Worm (Caenorhabditis elegans) whole organism, early embryonic: Measurements from ENCODE around the gene T07F8.1.

Source experiments
- B0310.2 ChIP-seq: sonication (generic microtip); optimal IDR thresholded peaks from 2 replicates; lab custom pipeline; 2016; ENCODE audit warnings: mild to moderate bottlenecking, missing genetic modification characterization, missing compliant biosample characterization
- F13C5.2 ChIP-seq: sonication (generic microtip); optimal IDR thresholded peaks from 2 replicates; lab custom pipeline; 2017; ENCODE audit warnings: mild to moderate bottlenecking, missing genetic modification characterization, inconsistent platforms, missing compliant biosample characterization
- aly-1 ChIP-seq: sonication (generic microtip); optimal IDR thresholded peaks from 2 replicates; lab custom pipeline; 2016; ENCODE audit warnings: missing genetic modification characterization, missing compliant biosample characterization
- ama-1 ChIP-seq: fragments of 150-350 bp; optimal IDR thresholded peaks from 2 replicates; lab custom pipeline; 2014
- ceh-13 ChIP-seq: fragments of 200-800 bp; sonication (Bioruptor generic); optimal IDR thresholded peaks from 2 replicates; lab custom pipeline; 2018; ENCODE audit warnings: mild to moderate bottlenecking, missing genetic modification characterization, missing compliant biosample characterization
- ceh-36 ChIP-seq: sonication (generic microtip); optimal IDR thresholded peaks from 2 replicates; lab custom pipeline; 2016; ENCODE audit warnings: missing genetic modification characterization, inconsistent platforms, missing compliant biosample characterization
- ets-7 ChIP-seq: sonication (generic microtip); optimal IDR thresholded peaks from 2 replicates; lab custom pipeline; 2016; ENCODE audit warnings: missing genotype, missing genetic modification characterization, missing compliant biosample characterization
- flt-1 ChIP-seq: fragments of 200-800 bp; sonication (Bioruptor generic); IDR thresholded peaks from 2 replicates; pipeline ENCODE4 v1.3.6; 2022; ENCODE audit warnings: missing genetic modification characterization, missing compliant biosample characterization
- hmbx-1 ChIP-seq: sonication (generic microtip); optimal IDR thresholded peaks from 2 replicates; lab custom pipeline; 2016; ENCODE audit warnings: mild to moderate bottlenecking, missing genetic modification characterization, missing compliant biosample characterization
- hmg-4 ChIP-seq: fragments of 200-800 bp; sonication (Bioruptor generic); optimal IDR thresholded peaks from 2 replicates; lab custom pipeline; 2018; ENCODE audit warnings: mild to moderate bottlenecking, missing genetic modification characterization, missing compliant biosample characterization
- hnd-1 ChIP-seq: sonication (generic microtip); optimal IDR thresholded peaks from 2 replicates; lab custom pipeline; 2016; ENCODE audit warnings: missing genetic modification characterization, missing compliant biosample characterization
- pes-1 ChIP-seq: fragments of 200-800 bp; sonication (Bioruptor generic); IDR thresholded peaks from 2 replicates; pipeline ENCODE4 v1.3.6; 2022; ENCODE audit warnings: missing genetic modification reagents, missing genetic modification characterization, missing compliant biosample characterization
- scrt-1 ChIP-seq: fragments of 200-800 bp; sonication (Bioruptor generic); IDR thresholded peaks from 2 replicates; pipeline ENCODE4 v1.3.6; 2022; ENCODE audit warnings: missing genetic modification characterization, missing compliant biosample characterization
- sea-1 ChIP-seq: fragments of 200-800 bp; sonication (Bioruptor generic); conservative IDR thresholded peaks from 2 replicates; pipeline ENCODE4 v1.3.6; 2022; ENCODE audit warnings: missing genetic modification characterization, missing compliant biosample characterization
- tbx-11 ChIP-seq: fragments of 200-800 bp; sonication (Bioruptor generic); IDR thresholded peaks from 2 replicates; pipeline ENCODE4 v1.3.6; 2022; ENCODE audit warnings: missing genetic modification characterization, missing compliant biosample characterization
- tbx-37 ChIP-seq: fragments of 200-800 bp; sonication (Bioruptor generic); conservative IDR thresholded peaks from 2 replicates; pipeline ENCODE4 v1.3.6; 2022; ENCODE audit warnings: missing genetic modification reagents, missing genetic modification characterization, missing compliant biosample characterization
- tra-4 ChIP-seq: sonication (generic microtip); optimal IDR thresholded peaks from 2 replicates; lab custom pipeline; 2017; ENCODE audit warnings: missing genetic modification characterization, missing compliant biosample characterization

Gene T07F8.1

ce11 chrII:7183493-7184272 is 35.5 kb downstream of the T07F8.1 start, which contains the start of gene pdl-1:
pdl-1 (plus strand) TSS chrII:7183801.
- peak; percentile 96 for TF ChIP-seq F13C5.2 (tag; lab: Kevin White, UChicago)
- TF ChIP-seq tbx-11 (GFP tag; lab: Robert Waterston, UW): peak; percentile 94
- peak; percentile 97 for TF ChIP-seq flt-1 (GFP tag; lab: Robert Waterston, UW)
- TF ChIP-seq pes-1 (GFP tag; lab: Robert Waterston, UW): peak; percentile 97
- TF ChIP-seq tbx-37 (GFP tag; lab: Robert Waterston, UW): peak; percentile 92
- TF ChIP-seq ama-1: no peak
- TF ChIP-seq hmbx-1 (tag; lab: Kevin White, UChicago): peak; percentile 76
- peak; percentile 96 for TF ChIP-seq aly-1 (tag; lab: Kevin White, UChicago)
- peak; percentile 96 for TF ChIP-seq sea-1 (GFP tag; lab: Robert Waterston, UW)
- TF ChIP-seq scrt-1 (GFP tag; lab: Robert Waterston, UW): peak; percentile 97
- peak; percentile 94 for TF ChIP-seq ceh-36 (tag; lab: Kevin White, UChicago)
- TF ChIP-seq ceh-13: peak; percentile 95
- peak; percentile 97 for TF ChIP-seq hmg-4 (GFP tag; lab: Kevin White, UChicago)
- TF ChIP-seq B0310.2: peak; percentile 89
- TF ChIP-seq hnd-1 (tag; lab: Kevin White, UChicago): peak; percentile 90
- TF ChIP-seq ets-7 (tag; lab: Kevin White, UChicago): peak; percentile 87
- peak; percentile 84 for TF ChIP-seq tra-4 (tag; lab: Kevin White, UChicago)

- TF ChIP-seq scrt-1 (GFP tag; lab: Robert Waterston, UW): no peak
- TF ChIP-seq tra-4 (tag; lab: Kevin White, UChicago): no peak
- TF ChIP-seq tbx-37 (GFP tag; lab: Robert Waterston, UW): no peak
- TF ChIP-seq F13C5.2 (tag; lab: Kevin White, UChicago): no peak
- TF ChIP-seq ceh-13: no peak
- TF ChIP-seq hnd-1 (tag; lab: Kevin White, UChicago): no peak
- no peak for TF ChIP-seq pes-1 (GFP tag; lab: Robert Waterston, UW)
- TF ChIP-seq hmbx-1 (tag; lab: Kevin White, UChicago): no peak
- TF ChIP-seq sea-1 (GFP tag; lab: Robert Waterston, UW): no peak
Observed at ce11 chrII:7186117-7186516, 37.9 kb downstream of the T07F8.1 start.

ce11 chrII:7187110-7187509 is 38.9 kb downstream of the T07F8.1 start, which contains the start of gene C27H5.6:
C27H5.6 (minus strand) TSS chrII:7187210.
- TF ChIP-seq flt-1 (GFP tag; lab: Robert Waterston, UW) (no peak), scrt-1 (GFP tag; lab: Robert Waterston, UW) (no peak), aly-1 (tag; lab: Kevin White, UChicago) (no peak), hmbx-1 (tag; lab: Kevin White, UChicago) (no peak), sea-1 (GFP tag; lab: Robert Waterston, UW) (no peak), tbx-11 (GFP tag; lab: Robert Waterston, UW) (no peak), ama-1 (no peak), F13C5.2 (tag; lab: Kevin White, UChicago) (no peak), ets-7 (tag; lab: Kevin White, UChicago) (no peak), pes-1 (GFP tag; lab: Robert Waterston, UW) (no peak), ceh-13 (no peak), tbx-37 (GFP tag; lab: Robert Waterston, UW) (no peak), tra-4 (tag; lab: Kevin White, UChicago) (no peak), hnd-1 (tag; lab: Kevin White, UChicago) (no peak), B0310.2 (no peak), ceh-36 (tag; lab: Kevin White, UChicago) (no peak), hmg-4 (GFP tag; lab: Kevin White, UChicago) (no peak)

- TF ChIP-seq ceh-36 (tag; lab: Kevin White, UChicago) (no peak), tra-4 (tag; lab: Kevin White, UChicago) (no peak), tbx-11 (GFP tag; lab: Robert Waterston, UW) (no peak), F13C5.2 (tag; lab: Kevin White, UChicago) (no peak), scrt-1 (GFP tag; lab: Robert Waterston, UW) (no peak), hmbx-1 (tag; lab: Kevin White, UChicago) (no peak), ama-1 (no peak), hmg-4 (GFP tag; lab: Kevin White, UChicago) (no peak), flt-1 (GFP tag; lab: Robert Waterston, UW) (no peak), ceh-13 (no peak), aly-1 (tag; lab: Kevin White, UChicago) (no peak), tbx-37 (GFP tag; lab: Robert Waterston, UW) (no peak), ets-7 (tag; lab: Kevin White, UChicago) (no peak), pes-1 (GFP tag; lab: Robert Waterston, UW) (no peak), B0310.2 (no peak)
Observed at ce11 chrII:7189120-7189519, 40.9 kb downstream of the T07F8.1 start, which contains the start of gene E04F6.4. E04F6.4 (plus strand) TSS chrII:7189420.

ce11 chrII:7195541-7195940 is 47.3 kb downstream of the T07F8.1 start, which contains the start of gene acdh-12:
acdh-12 (minus strand) TSS chrII:7195641.
- TF ChIP-seq pes-1 (GFP tag; lab: Robert Waterston, UW) (no peak), tra-4 (tag; lab: Kevin White, UChicago) (no peak), F13C5.2 (tag; lab: Kevin White, UChicago) (no peak), hnd-1 (tag; lab: Kevin White, UChicago) (no peak), ets-7 (tag; lab: Kevin White, UChicago) (no peak)

ce11 chrII:7196040-7196439 is 47.8 kb downstream of the T07F8.1 start, which contains the start of gene maoc-1:
maoc-1 (plus strand) TSS chrII:7196276.
- TF ChIP-seq ets-7 (tag; lab: Kevin White, UChicago) (no peak), ama-1 (no peak), flt-1 (GFP tag; lab: Robert Waterston, UW) (no peak), aly-1 (tag; lab: Kevin White, UChicago) (no peak), tra-4 (tag; lab: Kevin White, UChicago) (no peak), B0310.2 (no peak), hnd-1 (tag; lab: Kevin White, UChicago) (no peak), scrt-1 (GFP tag; lab: Robert Waterston, UW) (no peak), ceh-13 (no peak), tbx-11 (GFP tag; lab: Robert Waterston, UW) (no peak), hmbx-1 (tag; lab: Kevin White, UChicago) (no peak), tbx-37 (GFP tag; lab: Robert Waterston, UW) (no peak), ceh-36 (tag; lab: Kevin White, UChicago) (no peak), F13C5.2 (tag; lab: Kevin White, UChicago) (no peak)
